Worm (Caenorhabditis elegans) whole organism, L2 larva: ENCODE measurements around the gene gab-1.

Experiments
- aly-2 ChIP-seq: fragments of 150-350 bp; optimal IDR thresholded peaks from 2 replicates; lab custom pipeline; 2014; ENCODE audit warnings: missing biosample characterization, missing genetic modification characterization
- ama-1 ChIP-seq: fragments of 150-350 bp; optimal IDR thresholded peaks from 2 replicates; lab custom pipeline; 2018; ENCODE audit warnings: inconsistent platforms
- dmd-4 ChIP-seq: sonication (generic microtip); optimal IDR thresholded peaks from 2 replicates; lab custom pipeline; 2017; ENCODE audit warnings: missing biosample characterization, missing genetic modification characterization
- fos-1 ChIP-seq: fragments of 150-350 bp; optimal IDR thresholded peaks from 2 replicates; lab custom pipeline; 2014; ENCODE audit warnings: missing biosample characterization, missing genetic modification characterization
- mdl-1 ChIP-seq, 2 experiments: fragments of 150-350 bp in 1 of 2; sonication (generic microtip) in 1 of 2; optimal IDR thresholded peaks; 2 replicates each; lab custom pipeline; 2017; ENCODE audit warnings: missing biosample characterization in 2 of 2, missing genetic modification characterization in 2 of 2
- nhr-10 ChIP-seq: sonication (generic microtip); optimal IDR thresholded peaks from 2 replicates; lab custom pipeline; 2017; ENCODE audit warnings: missing biosample characterization, missing genetic modification characterization
- nhr-12 ChIP-seq: fragments of 150-350 bp; optimal IDR thresholded peaks from 2 replicates; lab custom pipeline; 2014; ENCODE audit warnings: missing biosample characterization, missing genetic modification characterization
- nhr-23 ChIP-seq: fragments of 150-350 bp; optimal IDR thresholded peaks from 2 replicates; lab custom pipeline; 2014; ENCODE audit warnings: missing biosample characterization, missing genetic modification reagents, missing genetic modification characterization
- nhr-237 ChIP-seq: fragments of 150-350 bp; optimal IDR thresholded peaks from 2 replicates; lab custom pipeline; 2014; ENCODE audit warnings: missing biosample characterization, missing genetic modification characterization
- nhr-6 ChIP-seq: fragments of 150-350 bp; optimal IDR thresholded peaks from 2 replicates; lab custom pipeline; 2014; ENCODE audit warnings: missing biosample characterization, missing genetic modification characterization
- snpc-4 ChIP-seq: fragments of 150-350 bp; optimal IDR thresholded peaks from 2 replicates; lab custom pipeline; 2014; ENCODE audit warnings: missing biosample characterization, missing genetic modification characterization
- unc-39 ChIP-seq: fragments of 150-350 bp; optimal IDR thresholded peaks from 2 replicates; lab custom pipeline; 2014; ENCODE audit warnings: missing biosample characterization, missing genetic modification characterization
- unc-62 ChIP-seq: fragments of 150-350 bp; optimal IDR thresholded peaks from 2 replicates; lab custom pipeline; 2014; ENCODE audit warnings: missing biosample characterization, missing genetic modification reagents, missing genetic modification characterization

DNA sequence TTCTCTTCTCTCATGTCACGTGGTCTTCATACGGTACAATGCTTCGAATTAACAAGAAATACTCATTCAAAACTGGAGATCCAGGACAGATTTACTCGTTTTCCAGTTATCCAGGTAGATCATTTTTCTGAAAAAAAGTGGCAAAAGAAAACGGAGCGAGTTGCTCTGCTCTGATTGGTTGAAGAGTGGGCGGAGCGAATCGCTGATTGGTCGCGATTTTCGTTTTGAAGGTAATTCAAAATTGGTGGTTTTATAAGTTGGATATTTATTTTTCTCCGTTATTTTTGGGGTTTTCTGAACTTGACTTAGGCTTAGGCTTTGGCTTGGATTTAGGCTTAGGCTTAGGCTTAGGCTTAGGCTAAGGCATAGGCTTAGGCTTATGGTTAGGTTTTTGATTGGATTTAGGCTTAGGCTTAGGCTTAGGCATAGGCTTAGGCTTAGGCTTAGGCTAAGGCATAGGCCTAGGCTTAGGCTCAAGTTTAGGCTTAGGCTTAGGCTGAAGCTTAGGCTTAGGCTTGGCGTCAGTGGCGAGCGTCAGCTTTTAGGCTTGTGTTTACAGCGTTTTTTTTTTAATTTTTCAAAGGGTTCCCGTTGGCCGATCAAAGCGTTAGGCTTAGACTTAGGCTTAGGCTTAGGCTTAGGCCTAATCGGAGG is 43.2 kb upstream of the gab-1 start:
- TF ChIP-seq mdl-1 (tag; optimal IDR thresholded peaks at IDR 0.05; lab: Kevin White, UChicago): no peak
- TF ChIP-seq fos-1 (tag; lab: Kevin White, UChicago): no peak
- no peak for TF ChIP-seq nhr-10 (tag; lab: Kevin White, UChicago)
- no peak for TF ChIP-seq snpc-4 (tag; lab: Kevin White, UChicago)
- no peak for TF ChIP-seq dmd-4 (tag; lab: Kevin White, UChicago)
- no peak for TF ChIP-seq aly-2 (tag; lab: Kevin White, UChicago)
- TF ChIP-seq nhr-12 (tag; lab: Kevin White, UChicago): no peak
- no peak for TF ChIP-seq unc-62 (GFP tag; lab: Kevin White, UChicago)
- no peak for TF ChIP-seq ama-1 (lab: Kevin White, UChicago)
- no peak for TF ChIP-seq nhr-237 (tag; lab: Kevin White, UChicago)
- TF ChIP-seq nhr-6 (tag; lab: Kevin White, UChicago): no peak
- TF ChIP-seq unc-39 (tag; lab: Kevin White, UChicago): no peak
- TF ChIP-seq nhr-23 (tag; lab: Kevin White, UChicago): no peak
